Fruit fly (Drosophila melanogaster) whole organism, adult: ENCODE data around the gene GluRIB.

ENCODE experiments used
- CG11617 ChIP-seq: fragments of 200-800 bp; sonication (Bioruptor generic); optimal IDR thresholded peaks from 2 replicates; lab custom pipeline; 2017; ENCODE audit warnings: mild to moderate bottlenecking, missing biosample characterization, missing genetic modification reagents, missing genetic modification characterization
- CG12768 ChIP-seq: fragments of 200-800 bp; sonication (Bioruptor generic); optimal IDR thresholded peaks from 2 replicates; lab custom pipeline; 2017; ENCODE audit warnings: missing biosample characterization, missing genetic modification characterization, mild to moderate bottlenecking, moderate library complexity, missing genetic modification reagents
- CG14711 ChIP-seq: fragments of 200-800 bp; sonication (Bioruptor generic); optimal IDR thresholded peaks from 2 replicates; lab custom pipeline; 2018; ENCODE audit warnings: missing biosample characterization, mild to moderate bottlenecking, missing genetic modification characterization, moderate library complexity
- CG1620 ChIP-seq: fragments of 200-800 bp; sonication (Bioruptor generic); optimal IDR thresholded peaks from 2 replicates; lab custom pipeline; 2016; ENCODE audit warnings: missing biosample characterization, missing genetic modification characterization
- CG33017 ChIP-seq: fragments of 200-800 bp; sonication (Bioruptor generic); optimal IDR thresholded peaks from 2 replicates; lab custom pipeline; 2018; ENCODE audit warnings: missing biosample characterization, mild to moderate bottlenecking, missing genetic modification characterization, moderate library complexity
- CG5204 ChIP-seq: fragments of 200-800 bp; sonication (Bioruptor generic); optimal IDR thresholded peaks from 2 replicates; lab custom pipeline; 2016; ENCODE audit warnings: missing biosample characterization, missing genetic modification characterization
- CG7045 ChIP-seq: fragments of 200-800 bp; sonication (Bioruptor generic); optimal IDR thresholded peaks from 2 replicates; lab custom pipeline; 2017; ENCODE audit warnings: missing biosample characterization, mild to moderate bottlenecking, missing genetic modification characterization
- CG7101 ChIP-seq: fragments of 200-800 bp; sonication (Bioruptor generic); optimal IDR thresholded peaks from 2 replicates; lab custom pipeline; 2018; ENCODE audit warnings: missing biosample characterization, mild to moderate bottlenecking, missing genetic modification characterization, moderate library complexity
- Clk ChIP-seq: fragments of 200-800 bp; sonication (Bioruptor generic); optimal IDR thresholded peaks from 2 replicates; lab custom pipeline; 2017; ENCODE audit warnings: missing biosample characterization, missing genetic modification characterization
- Crg-1 ChIP-seq: fragments of 200-800 bp; sonication (Bioruptor generic); optimal IDR thresholded peaks from 2 replicates; lab custom pipeline; 2016; ENCODE audit warnings: missing biosample characterization, missing genetic modification characterization
- Hr96 ChIP-seq: fragments of 200-800 bp; sonication (Bioruptor generic); optimal IDR thresholded peaks from 2 replicates; lab custom pipeline; 2016; ENCODE audit warnings: missing biosample characterization, missing genetic modification characterization
- Mnt ChIP-seq: fragments of 200-800 bp; sonication (Bioruptor generic); optimal IDR thresholded peaks from 2 replicates; lab custom pipeline; 2016; ENCODE audit warnings: missing biosample characterization, mild to moderate bottlenecking, missing genetic modification characterization
- bab1 ChIP-seq: fragments of 200-800 bp; sonication (Bioruptor generic); optimal IDR thresholded peaks from 3 replicates; lab custom pipeline; 2019; ENCODE audit warnings: missing biosample characterization, mild to moderate bottlenecking, missing genetic modification characterization, moderate library complexity
- cic ChIP-seq: fragments of 200-800 bp; sonication (Bioruptor generic); optimal IDR thresholded peaks from 2 replicates; lab custom pipeline; 2017; ENCODE audit warnings: missing biosample characterization, mild to moderate bottlenecking, missing genetic modification characterization, moderate library complexity
- cnc ChIP-seq, 2 experiments: fragments of >200 bp; optimal IDR thresholded peaks; 2 replicates each; lab custom pipeline; 2017
- kay ChIP-seq: fragments of 200-800 bp; sonication (Bioruptor generic); peaks from one replicate; lab custom pipeline; 2016; ENCODE audit warnings: missing biosample characterization, missing genetic modification characterization, borderline replicate concordance
- ovo ChIP-seq: fragments of 200-800 bp; sonication (Bioruptor generic); optimal IDR thresholded peaks from 2 replicates; lab custom pipeline; 2016; ENCODE audit warnings: missing biosample characterization, missing genetic modification characterization
- pad ChIP-seq: fragments of 200-800 bp; sonication (Bioruptor generic); optimal IDR thresholded peaks from 3 replicates; lab custom pipeline; 2017; ENCODE audit warnings: missing biosample characterization, missing genetic modification characterization, mild to moderate bottlenecking, moderate library complexity, missing genetic modification reagents
- tj ChIP-seq: fragments of 200-800 bp; sonication (Bioruptor generic); optimal IDR thresholded peaks from 3 replicates; lab custom pipeline; 2017; ENCODE audit warnings: missing biosample characterization, mild to moderate bottlenecking, missing genetic modification characterization, moderate library complexity
- toe ChIP-seq: fragments of 200-800 bp; sonication (Bioruptor generic); optimal IDR thresholded peaks from 2 replicates; lab custom pipeline; 2016; ENCODE audit warnings: missing biosample characterization, missing genetic modification characterization

GluRIB gene

dm6 chr3L:9255172-9255571, 3.4 kb downstream of the GluRIB start:
- TF ChIP-seq CG1620 (no peak), cnc (optimal IDR thresholded peaks at IDR 0.05; lab: Kevin White, UChicago) (no peak), kay (GFP tag; lab: Kevin White, UChicago) (no peak), Crg-1 (GFP tag; lab: Kevin White, UChicago) (no peak), CG14711 (tag; lab: Kevin White, UChicago) (no peak), cic (GFP tag; lab: Kevin White, UChicago) (no peak), CG5204 (GFP tag; lab: Kevin White, UChicago) (no peak)

- TF ChIP-seq CG7045 (GFP tag; lab: Kevin White, UChicago), result no peak
- TF ChIP-seq CG7101 (tag; lab: Kevin White, UChicago), result no peak
- TF ChIP-seq ovo, result no peak
- no peak for TF ChIP-seq Clk
- no peak for TF ChIP-seq bab1
- no peak for TF ChIP-seq CG14711 (tag; lab: Kevin White, UChicago)
- TF ChIP-seq kay (GFP tag; lab: Kevin White, UChicago), result no peak
- TF ChIP-seq cnc (optimal IDR thresholded peaks at IDR 0.05; lab: Kevin White, UChicago), result no peak
- TF ChIP-seq tj, result no peak
- TF ChIP-seq CG5204 (GFP tag; lab: Kevin White, UChicago), result no peak
- TF ChIP-seq toe (GFP tag; lab: Kevin White, UChicago), result no peak
- no peak for TF ChIP-seq CG12768 (GFP tag; lab: Kevin White, UChicago)
These were observed 10.5 kb downstream of the GluRIB start for dm6 chr3L:9262268-9262667.

dm6 chr3L:9283743-9284142, 32.0 kb downstream of the GluRIB start:
- TF ChIP-seq kay (GFP tag; lab: Kevin White, UChicago) (no peak), tj (no peak), CG5204 (GFP tag; lab: Kevin White, UChicago) (no peak), cic (GFP tag; lab: Kevin White, UChicago) (no peak), CG7101 (tag; lab: Kevin White, UChicago) (no peak)

dm6 chr3L:9304393-9304792, 52.6 kb downstream of the GluRIB start:
- TF ChIP-seq tj, result no peak
- no peak for TF ChIP-seq Crg-1 (GFP tag; lab: Kevin White, UChicago)
- no peak for TF ChIP-seq CG14711 (tag; lab: Kevin White, UChicago)

dm6 chr3L:9333745-9334382, 82.1 kb downstream of the GluRIB start, which contains the start of gene PGRP-LA:
Gene PGRP-LA (plus strand): TSS chr3L:9334332.
- TF ChIP-seq ovo (no peak), CG7101 (tag; lab: Kevin White, UChicago) (peak; percentile 29), CG1620 (peak; percentile 12), kay (GFP tag; lab: Kevin White, UChicago) (peak; percentile 83), CG5204 (GFP tag; lab: Kevin White, UChicago) (peak; percentile 23), Crg-1 (GFP tag; lab: Kevin White, UChicago) (no peak), bab1 (no peak), toe (GFP tag; lab: Kevin White, UChicago) (peak; percentile 34), cnc (optimal IDR thresholded peaks at IDR 0.05; lab: Kevin White, UChicago) (no peak), Clk (no peak), CG33017 (tag; lab: Kevin White, UChicago) (no peak), CG7045 (GFP tag; lab: Kevin White, UChicago) (no peak), CG11617 (GFP tag; lab: Kevin White, UChicago) (no peak), cic (GFP tag; lab: Kevin White, UChicago) (peak; percentile 47), Mnt (peak; percentile 3), pad (GFP tag; lab: Kevin White, UChicago) (no peak), Hr96 (GFP tag; lab: Kevin White, UChicago) (no peak)

dm6 chr3L:9335711-9336110, 83.9 kb downstream of the GluRIB start:
- TF ChIP-seq bab1 (no peak), CG5204 (GFP tag; lab: Kevin White, UChicago) (no peak), CG7045 (GFP tag; lab: Kevin White, UChicago) (peak; percentile 32), CG1620 (no peak), cnc (optimal IDR thresholded peaks at IDR 0.05; lab: Kevin White, UChicago) (peak in 1 of 2 experiments; percentile 52), Mnt (peak; percentile 11), cic (GFP tag; lab: Kevin White, UChicago) (peak; percentile 98), Crg-1 (GFP tag; lab: Kevin White, UChicago) (no peak), toe (GFP tag; lab: Kevin White, UChicago) (no peak), CG12768 (GFP tag; lab: Kevin White, UChicago) (peak; percentile 90), ovo (peak; percentile 41), CG33017 (tag; lab: Kevin White, UChicago) (peak; percentile 38), Clk (peak; percentile 6), Hr96 (GFP tag; lab: Kevin White, UChicago) (no peak), CG14711 (tag; lab: Kevin White, UChicago) (no peak), CG11617 (GFP tag; lab: Kevin White, UChicago) (peak; percentile 5), tj (peak; percentile 7), kay (GFP tag; lab: Kevin White, UChicago) (peak; percentile 85), CG7101 (tag; lab: Kevin White, UChicago) (peak; percentile 1), pad (GFP tag; lab: Kevin White, UChicago) (peak; percentile 59)
